Worm (Caenorhabditis elegans) whole organism, late embryonic: ENCODE data around the gene pgp-1.

Source experiments
- C38D4.7 ChIP-seq: fragments of 200-800 bp; sonication (Bioruptor generic); optimal IDR thresholded peaks from 2 replicates; lab custom pipeline; 2018; ENCODE audit warnings: mild to moderate bottlenecking, missing genetic modification characterization, moderate library complexity, missing compliant biosample characterization
- K02D7.2 ChIP-seq: sonication (generic microtip); optimal IDR thresholded peaks from 2 replicates; lab custom pipeline; 2017; ENCODE audit warnings: mild to moderate bottlenecking, missing genetic modification characterization, missing compliant biosample characterization
- Y22D7AL.16 ChIP-seq: sonication (generic microtip); optimal IDR thresholded peaks from 2 replicates; lab custom pipeline; 2016; ENCODE audit warnings: missing genetic modification characterization, missing compliant biosample characterization
- ama-1 ChIP-seq: fragments of 150-350 bp; optimal IDR thresholded peaks from 2 replicates; lab custom pipeline; 2014
- ceh-19 ChIP-seq: fragments of 200-800 bp; sonication (Bioruptor generic); optimal IDR thresholded peaks from 2 replicates; lab custom pipeline; 2018; ENCODE audit warnings: mild to moderate bottlenecking, missing genetic modification characterization, missing compliant biosample characterization
- ceh-24 ChIP-seq: sonication (generic microtip); optimal IDR thresholded peaks from 2 replicates; lab custom pipeline; 2016; ENCODE audit warnings: mild to moderate bottlenecking, missing genetic modification characterization, missing compliant biosample characterization
- ceh-30 ChIP-seq: fragments of 150-350 bp; optimal IDR thresholded peaks from 2 replicates; lab custom pipeline; 2014; ENCODE audit warnings: missing biosample characterization, missing genetic modification characterization
- ceh-45 ChIP-seq: fragments of 200-800 bp; sonication (Bioruptor generic); IDR thresholded peaks from 2 replicates; pipeline ENCODE4 v1.3.6; 2022; ENCODE audit warnings: missing genetic modification reagents, missing genetic modification characterization, missing compliant biosample characterization
- ceh-48 ChIP-seq: sonication (generic microtip); optimal IDR thresholded peaks from 2 replicates; lab custom pipeline; 2016; ENCODE audit warnings: missing genetic modification characterization, inconsistent platforms, missing compliant biosample characterization
- ceh-6 ChIP-seq: fragments of 200-800 bp; sonication (Bioruptor generic); optimal IDR thresholded peaks from 2 replicates; lab custom pipeline; 2018; ENCODE audit warnings: mild to moderate bottlenecking, missing genetic modification characterization, missing compliant biosample characterization
- ceh-9 ChIP-seq: sonication (generic microtip); optimal IDR thresholded peaks from 2 replicates; lab custom pipeline; 2016; ENCODE audit warnings: mild to moderate bottlenecking, missing genetic modification characterization, inconsistent platforms, missing compliant biosample characterization
- dmd-4 ChIP-seq: sonication (generic microtip); optimal IDR thresholded peaks from 2 replicates; lab custom pipeline; 2016; ENCODE audit warnings: borderline replicate concordance, missing genetic modification characterization, missing compliant biosample characterization
- elt-2 ChIP-seq: sonication (generic microtip); optimal IDR thresholded peaks from 2 replicates; lab custom pipeline; 2016; ENCODE audit warnings: missing genetic modification reagents, missing genetic modification characterization, missing compliant biosample characterization
- ets-4 ChIP-seq: sonication (generic microtip); optimal IDR thresholded peaks from 2 replicates; lab custom pipeline; 2016; ENCODE audit warnings: missing genetic modification characterization, missing compliant biosample characterization
- eyg-1 ChIP-seq: sonication (generic microtip); optimal IDR thresholded peaks from 2 replicates; lab custom pipeline; 2016; ENCODE audit warnings: missing genotype, missing genetic modification characterization, missing compliant biosample characterization
- fax-1 ChIP-seq: sonication (generic microtip); optimal IDR thresholded peaks from 2 replicates; lab custom pipeline; 2016; ENCODE audit warnings: missing genotype, missing genetic modification characterization, missing compliant biosample characterization
- fkh-10 ChIP-seq: fragments of 150-350 bp; optimal IDR thresholded peaks from 2 replicates; lab custom pipeline; 2014; ENCODE audit warnings: missing biosample characterization, missing genetic modification reagents, missing genetic modification characterization
- fkh-6 ChIP-seq: sonication (generic microtip); optimal IDR thresholded peaks from 2 replicates; lab custom pipeline; 2016; ENCODE audit warnings: missing genetic modification characterization, missing compliant biosample characterization
- gmeb-2 ChIP-seq: sonication (generic microtip); optimal IDR thresholded peaks from 2 replicates; lab custom pipeline; 2016; ENCODE audit warnings: missing genetic modification characterization, inconsistent platforms, missing compliant biosample characterization
- hlh-13 ChIP-seq: fragments of 200-800 bp; sonication (Bioruptor generic); optimal IDR thresholded peaks from 2 replicates; lab custom pipeline; 2018; ENCODE audit warnings: mild to moderate bottlenecking, missing genetic modification characterization, missing compliant biosample characterization
- hlh-30 ChIP-seq: sonication (generic microtip); optimal IDR thresholded peaks from 2 replicates; lab custom pipeline; 2017; ENCODE audit warnings: antibody characterized with exemption, missing genetic modification characterization, missing compliant biosample characterization; ENCODE audit not compliant: insufficient read depth
- hlh-6 ChIP-seq: sonication (generic microtip); optimal IDR thresholded peaks from 2 replicates; lab custom pipeline; 2016; ENCODE audit warnings: missing genotype, missing genetic modification characterization, missing compliant biosample characterization
- hlh-8 ChIP-seq: sonication (generic microtip); optimal IDR thresholded peaks from 2 replicates; lab custom pipeline; 2016; ENCODE audit warnings: missing genotype, missing genetic modification characterization, missing compliant biosample characterization
- lim-6 ChIP-seq: sonication (generic microtip); optimal IDR thresholded peaks from 2 replicates; lab custom pipeline; 2016; ENCODE audit warnings: missing genetic modification characterization, missing compliant biosample characterization
- lin-11 ChIP-seq: fragments of 200-800 bp; sonication (Bioruptor generic); optimal IDR thresholded peaks from 2 replicates; lab custom pipeline; 2018; ENCODE audit warnings: mild to moderate bottlenecking, missing genetic modification characterization, missing compliant biosample characterization
- mec-3 ChIP-seq: sonication (generic microtip); optimal IDR thresholded peaks from 2 replicates; lab custom pipeline; 2016; ENCODE audit warnings: borderline replicate concordance, missing genetic modification characterization, missing compliant biosample characterization
- nfya-1 ChIP-seq: sonication (generic microtip); optimal IDR thresholded peaks from 2 replicates; lab custom pipeline; 2017; ENCODE audit warnings: missing genetic modification characterization, mild to moderate bottlenecking, missing compliant biosample characterization, antibody characterized with exemption, moderate library complexity
- nhr-11 ChIP-seq: fragments of 150-350 bp; optimal IDR thresholded peaks from 2 replicates; lab custom pipeline; 2014; ENCODE audit warnings: missing biosample characterization, missing genetic modification characterization
- nhr-232 ChIP-seq: sonication (generic microtip); optimal IDR thresholded peaks from 2 replicates; lab custom pipeline; 2016; ENCODE audit warnings: missing genetic modification characterization, missing compliant biosample characterization
- npax-4 ChIP-seq: sonication (generic microtip); optimal IDR thresholded peaks from 2 replicates; lab custom pipeline; 2016; ENCODE audit warnings: missing genetic modification characterization, missing compliant biosample characterization
- pat-9 ChIP-seq: fragments of 200-800 bp; sonication (Bioruptor generic); optimal IDR thresholded peaks from 2 replicates; lab custom pipeline; 2018; ENCODE audit warnings: mild to moderate bottlenecking, missing genetic modification characterization, moderate library complexity, missing compliant biosample characterization
- pax-1 ChIP-seq: fragments of 150-350 bp; optimal IDR thresholded peaks from 2 replicates; lab custom pipeline; 2014; ENCODE audit warnings: missing biosample characterization, missing genetic modification characterization
- pha-4 ChIP-seq: fragments of 150-350 bp; optimal IDR thresholded peaks from 2 replicates; lab custom pipeline; 2018; ENCODE audit warnings: missing biosample characterization, missing genetic modification reagents, missing genetic modification characterization
- pqm-1 ChIP-seq: sonication (generic microtip); optimal IDR thresholded peaks from 2 replicates; lab custom pipeline; 2016; ENCODE audit warnings: missing genetic modification characterization, missing compliant biosample characterization
- pros-1 ChIP-seq: fragments of 150-350 bp; optimal IDR thresholded peaks from 2 replicates; lab custom pipeline; 2014; ENCODE audit warnings: missing biosample characterization, missing genetic modification reagents, missing genetic modification characterization
- ref-2 ChIP-seq: sonication (generic microtip); optimal IDR thresholded peaks from 2 replicates; lab custom pipeline; 2016; ENCODE audit warnings: missing genetic modification characterization, missing compliant biosample characterization
- rnt-1 ChIP-seq: sonication (generic microtip); optimal IDR thresholded peaks from 2 replicates; lab custom pipeline; 2016; ENCODE audit warnings: missing genetic modification characterization, missing compliant biosample characterization
- sdc-2 ChIP-seq: sonication (generic microtip); optimal IDR thresholded peaks from 2 replicates; lab custom pipeline; 2016; ENCODE audit warnings: missing genotype, missing genetic modification characterization, missing compliant biosample characterization
- sox-2 ChIP-seq: fragments of 200-800 bp; sonication (Bioruptor generic); IDR thresholded peaks from 2 replicates; pipeline ENCODE4 v1.3.6; 2022; ENCODE audit warnings: missing genetic modification reagents, missing genetic modification characterization, missing compliant biosample characterization
- tbx-2 ChIP-seq: sonication (generic microtip); optimal IDR thresholded peaks from 2 replicates; lab custom pipeline; 2016; ENCODE audit warnings: missing genetic modification characterization, missing compliant biosample characterization
- tbx-7 ChIP-seq: sonication (generic microtip); optimal IDR thresholded peaks from 2 replicates; lab custom pipeline; 2016; ENCODE audit warnings: missing genotype, missing genetic modification characterization, missing compliant biosample characterization
- unc-3 ChIP-seq, 2 experiments: fragments of 200-800 bp in 1 of 2; sonication (Bioruptor generic) in 1 of 2; sonication (generic microtip) in 1 of 2; conservative IDR thresholded peaks in 1 of 2; optimal IDR thresholded peaks in 1 of 2; 2 replicates each; pipeline versions ENCODE4 v1.3.6 to Lab custom; 2016 to 2022; ENCODE audit warnings: missing compliant biosample characterization in 2 of 2, missing genetic modification characterization in 2 of 2, missing genetic modification reagents in 1 of 2
- unc-42 ChIP-seq: sonication (generic microtip); optimal IDR thresholded peaks from 2 replicates; lab custom pipeline; 2016; ENCODE audit warnings: missing genotype, missing genetic modification characterization, missing compliant biosample characterization
- unc-55 ChIP-seq: sonication (generic microtip); optimal IDR thresholded peaks from 2 replicates; lab custom pipeline; 2017; ENCODE audit warnings: missing biosample characterization, missing genetic modification reagents, missing genetic modification characterization
- unc-86 ChIP-seq: sonication (generic microtip); optimal IDR thresholded peaks from 2 replicates; lab custom pipeline; 2016; ENCODE audit warnings: missing genetic modification characterization, missing compliant biosample characterization
- zip-5 ChIP-seq: sonication (generic microtip); optimal IDR thresholded peaks from 2 replicates; lab custom pipeline; 2016; ENCODE audit warnings: missing genetic modification characterization, missing compliant biosample characterization
- ztf-16 ChIP-seq: sonication (generic microtip); optimal IDR thresholded peaks from 2 replicates; lab custom pipeline; 2017; ENCODE audit warnings: missing genetic modification characterization, missing compliant biosample characterization

Gene pgp-1

DNA sequence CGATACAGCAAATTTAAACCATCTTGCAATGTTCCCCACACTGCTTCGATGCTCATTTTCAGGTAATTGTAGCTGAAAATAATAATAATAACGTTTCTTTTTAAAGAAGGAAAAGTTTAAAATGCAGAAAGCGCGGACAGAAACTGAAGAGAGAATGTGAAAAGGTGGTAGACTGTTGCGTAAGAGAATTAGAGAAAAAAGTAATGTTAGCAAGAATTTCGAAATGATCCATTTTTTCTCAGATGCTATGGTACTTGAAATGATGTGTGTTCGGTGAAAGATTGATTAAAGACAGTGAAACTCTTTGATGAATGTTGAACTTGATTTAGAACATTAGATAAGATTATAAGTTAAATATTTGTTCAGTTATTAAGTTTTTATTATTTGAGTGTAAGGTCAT, 8.6 kb downstream of the pgp-1 start, which contains the start of gene cul-6:
TSS of gene cul-6 (minus strand) at position 79 of the 400 bp plus-strand sequence.
- TF ChIP-seq C38D4.7 (GFP tag; lab: Kevin White, UChicago) (no peak), sox-2 (no peak), zip-5 (no peak), mec-3 (tag; lab: Kevin White, UChicago) (no peak), ceh-45 (GFP tag; lab: Robert Waterston, UW) (no peak), unc-86 (tag; lab: Kevin White, UChicago) (no peak), sdc-2 (tag; lab: Kevin White, UChicago) (no peak), hlh-13 (no peak), dmd-4 (tag; lab: Kevin White, UChicago) (no peak), ref-2 (no peak)
- TF ChIP-seq, all 69 proteins: peak for 0

- no peak for TF ChIP-seq ama-1 (lab: Kevin White, UChicago)
- TF ChIP-seq hlh-30: no peak
- TF ChIP-seq pha-4 (tag; lab: Kevin White, UChicago): no peak
- no peak for TF ChIP-seq nhr-232 (tag; lab: Kevin White, UChicago)
- TF ChIP-seq fax-1 (tag; lab: Kevin White, UChicago): no peak
- TF ChIP-seq ceh-24: no peak
- no peak for TF ChIP-seq K02D7.2 (tag; lab: Kevin White, UChicago)
- TF ChIP-seq unc-42: no peak
- TF ChIP-seq nfya-1 (tag; lab: Kevin White, UChicago): no peak
- TF ChIP-seq gmeb-2: no peak
- no peak for TF ChIP-seq ceh-48
- no peak for TF ChIP-seq elt-2 (tag; lab: Kevin White, UChicago)
- no peak for TF ChIP-seq tbx-7 (tag; lab: Kevin White, UChicago)
- no peak for TF ChIP-seq ceh-30 (tag; lab: Kevin White, UChicago)
- TF ChIP-seq lin-11 (tag; lab: Kevin White, UChicago): no peak
These were observed 13.0 kb downstream of the pgp-1 start, which contains the start of gene K08E7.8 for ce11 chrIV:12585966-12586365. Gene K08E7.8, minus strand, starts transcription at chrIV:12586066.

DNA sequence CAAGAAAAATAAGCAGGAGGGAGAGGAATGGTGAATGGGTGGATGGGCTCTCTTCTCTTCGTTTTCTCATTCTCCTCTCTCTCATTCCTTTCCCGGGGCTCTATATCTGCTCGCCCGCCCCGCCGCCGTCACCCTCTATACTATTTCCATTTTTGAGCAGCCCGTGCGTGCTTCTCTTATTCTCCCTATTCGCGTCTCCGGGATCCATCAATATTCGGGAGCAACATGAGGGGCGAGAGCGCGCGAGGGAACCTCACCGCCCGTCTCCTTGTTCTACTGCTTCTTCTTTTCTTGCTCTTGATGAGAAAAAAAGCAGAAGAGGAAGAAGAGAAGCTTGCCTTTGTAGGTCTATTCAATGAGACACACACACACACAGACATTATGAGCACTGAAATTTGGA, 14.8 kb downstream of the pgp-1 start:
- TF ChIP-seq fax-1 (tag; lab: Kevin White, UChicago) (no peak), ets-4 (no peak), unc-3 (GFP tag; conservative IDR thresholded peaks at IDR 0.05; lab: Robert Waterston, UW) (no peak), unc-3 (tag; optimal IDR thresholded peaks at IDR 0.05; lab: Kevin White, UChicago) (no peak), rnt-1 (tag; lab: Kevin White, UChicago) (no peak), C38D4.7 (GFP tag; lab: Kevin White, UChicago) (no peak), lin-11 (tag; lab: Kevin White, UChicago) (no peak), pqm-1 (tag; lab: Kevin White, UChicago) (no peak), ztf-16 (tag; lab: Kevin White, UChicago) (no peak), pax-1 (tag; lab: Kevin White, UChicago) (no peak), nhr-232 (tag; lab: Kevin White, UChicago) (no peak), ceh-6 (GFP tag; lab: Kevin White, UChicago) (no peak), sdc-2 (tag; lab: Kevin White, UChicago) (peak; percentile 27), nhr-11 (tag; lab: Kevin White, UChicago) (no peak), lim-6 (tag; lab: Kevin White, UChicago) (no peak), fkh-10 (GFP tag; lab: Kevin White, UChicago) (no peak), pros-1 (tag; lab: Kevin White, UChicago) (no peak), pat-9 (no peak), K02D7.2 (tag; lab: Kevin White, UChicago) (no peak), ceh-24 (no peak), npax-4 (tag; lab: Kevin White, UChicago) (no peak), ceh-45 (GFP tag; lab: Robert Waterston, UW) (no peak), ceh-48 (peak; percentile 49), hlh-30 (no peak), sox-2 (no peak), ceh-9 (tag; lab: Kevin White, UChicago) (no peak), ceh-19 (GFP tag; lab: Kevin White, UChicago) (peak; percentile 48), tbx-7 (tag; lab: Kevin White, UChicago) (no peak), unc-55 (GFP tag; lab: Kevin White, UChicago) (no peak), Y22D7AL.16 (tag; lab: Kevin White, UChicago) (no peak), fkh-6 (peak; percentile 4), mec-3 (tag; lab: Kevin White, UChicago) (no peak), gmeb-2 (no peak), nfya-1 (tag; lab: Kevin White, UChicago) (peak; percentile 42), unc-86 (tag; lab: Kevin White, UChicago) (no peak), eyg-1 (tag; lab: Kevin White, UChicago) (no peak), unc-42 (peak; percentile 68), hlh-8 (tag; lab: Kevin White, UChicago) (no peak), tbx-2 (tag; lab: Kevin White, UChicago) (peak; percentile 38), hlh-6 (no peak)
